Fruit fly (Drosophila melanogaster): Measurements from ENCODE around the gene CG14074.

DNA sequence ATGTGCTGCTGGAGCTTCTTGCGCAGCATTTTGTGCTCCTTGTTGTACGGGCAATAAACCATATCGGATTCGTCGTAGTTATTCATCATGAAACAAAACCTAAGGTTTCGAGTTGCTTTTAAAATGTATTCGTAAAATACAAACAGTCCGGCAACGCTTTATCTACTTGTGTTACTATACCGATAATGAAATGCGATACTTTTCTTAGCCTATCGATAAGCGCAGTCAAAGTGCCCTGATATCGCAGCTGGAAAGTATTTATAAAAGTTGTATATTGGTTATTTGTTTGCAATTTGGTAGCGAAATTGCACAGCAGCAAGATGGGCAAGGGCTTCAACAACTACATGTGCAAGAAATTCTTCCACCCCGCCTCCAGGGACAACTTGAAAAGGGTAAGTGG is 35.4 kb downstream of the CG14074 start, which contains the start of the genes arx and CG6843:
- TF ChIP-seq ttk (optimal IDR thresholded peaks at IDR 0.05): no peak
- TF ChIP-seq psq (optimal IDR thresholded peaks at IDR 0.05): no peak
- TF ChIP-seq insv (optimal IDR thresholded peaks at IDR 0.05): no peak
- no peak for TF ChIP-seq h (optimal IDR thresholded peaks at IDR 0.05)
- no peak for TF ChIP-seq Sin3A (optimal IDR thresholded peaks at IDR 0.05)
- no peak for TF ChIP-seq Myc (optimal IDR thresholded peaks at IDR 0.05)

All from Kc167 (cell line).